Worm (Caenorhabditis elegans) whole organism, L4/young adult: Measurements from ENCODE around the gene flp-14.

Source experiments
- W03F9.2 ChIP-seq: fragments of 150-350 bp; optimal IDR thresholded peaks from 2 replicates; lab custom pipeline; 2014; ENCODE audit warnings: missing biosample characterization, missing genetic modification characterization
- dao-5 ChIP-seq: sonication (generic microtip); optimal IDR thresholded peaks from 2 replicates; lab custom pipeline; 2016; ENCODE audit warnings: missing genotype, missing genetic modification characterization, moderate library complexity, missing compliant biosample characterization
- him-1 ChIP-seq: sonication (generic microtip); optimal IDR thresholded peaks from 2 replicates; lab custom pipeline; 2016; ENCODE audit warnings: missing genotype, missing genetic modification reagents, missing genetic modification characterization, missing compliant biosample characterization

ce11 chrIII:12952615-12953014 lies 42.3 kb downstream of the flp-14 start:
- no peak for TF ChIP-seq dao-5 (tag; lab: Kevin White, UChicago)
- TF ChIP-seq W03F9.2 (tag; lab: Kevin White, UChicago), result no peak
- TF ChIP-seq him-1 (tag; lab: Kevin White, UChicago), result no peak
